Fruit fly (Drosophila melanogaster): ENCODE measurements around the gene Sfp24Ba.

Sfp24Ba gene

DNA sequence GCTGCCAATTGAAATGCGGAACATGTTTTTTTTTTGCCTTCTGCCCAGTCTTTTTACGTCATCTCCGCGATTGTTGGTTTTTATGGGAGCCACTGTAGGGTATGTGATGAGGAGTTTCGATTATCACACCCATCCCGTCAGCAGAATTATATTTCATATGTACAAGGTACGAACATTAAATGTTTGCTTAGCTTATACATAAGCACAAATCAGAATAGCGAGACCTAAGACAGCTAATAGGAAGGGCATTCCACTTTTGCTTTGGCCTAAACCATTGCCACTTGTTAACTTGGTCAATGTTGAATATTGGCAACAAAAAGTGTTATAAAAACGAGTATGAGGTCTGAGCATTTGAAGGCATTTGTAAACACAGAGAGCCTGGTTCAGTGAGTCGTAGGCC is 34.9 kb upstream of the Sfp24Ba start, which contains the start of gene CG2816 (continued):
- TF ChIP-seq CG12071 (GFP tag; optimal IDR thresholded peaks at IDR 0.05): peak; percentile 20
- no peak for TF ChIP-seq dmrt11E (tag; optimal IDR thresholded peaks at IDR 0.05)
- peak; percentile 18 for TF ChIP-seq CG4617 (GFP tag; optimal IDR thresholded peaks at IDR 0.05; ENCODE audit: borderline replicate concordance)
- no peak for TF ChIP-seq CG10431 (GFP tag; optimal IDR thresholded peaks at IDR 0.05)
- no peak for TF ChIP-seq CG15073 (GFP tag; optimal IDR thresholded peaks at IDR 0.05)
- TF ChIP-seq nerfin-1 (tag; optimal IDR thresholded peaks at IDR 0.05): no peak
- peak; percentile 59 for TF ChIP-seq sug (tag; optimal IDR thresholded peaks at IDR 0.05)
- TF ChIP-seq pho (GFP tag; optimal IDR thresholded peaks at IDR 0.05): peak; percentile 88
- TF ChIP-seq Sox100B (GFP tag; optimal IDR thresholded peaks at IDR 0.05): peak; percentile 4
- peak; percentile 72 for TF ChIP-seq HLH54F (GFP tag; optimal IDR thresholded peaks at IDR 0.05)
- TF ChIP-seq corto (GFP tag; optimal IDR thresholded peaks at IDR 0.05): peak; percentile 34
- TF ChIP-seq Taf1 (GFP tag; IDR thresholded peaks at IDR 0.05): peak; percentile 73
- peak; percentile 89 for TF ChIP-seq CG7786 (GFP tag; optimal IDR thresholded peaks at IDR 0.05)
- peak; percentile 71 for TF ChIP-seq crc (GFP tag; optimal IDR thresholded peaks at IDR 0.05)
- TF ChIP-seq NFAT (GFP tag; IDR thresholded peaks at IDR 0.05): peak; percentile 68; the same call in 1 of the 2 replicates
- TF ChIP-seq row (GFP tag; IDR thresholded peaks at IDR 0.05): peak; percentile 84
- peak; percentile 54 for TF ChIP-seq CG10209 (GFP tag; optimal IDR thresholded peaks at IDR 0.05)
- TF ChIP-seq jumu (GFP tag; optimal IDR thresholded peaks at IDR 0.05): peak; percentile 54
- peak; percentile 16 for TF ChIP-seq CG9437 (GFP tag; optimal IDR thresholded peaks at IDR 0.05)
- no peak for TF ChIP-seq BEAF-32 (GFP tag; optimal IDR thresholded peaks at IDR 0.05)
- TF ChIP-seq cwo (GFP tag; optimal IDR thresholded peaks at IDR 0.05): peak; percentile 18
- TF ChIP-seq CG12219 (GFP tag; optimal IDR thresholded peaks at IDR 0.05): peak; percentile 59
- 0 out of 2 replicates have a peak, but pooled peaks have one; percentile 14 for TF ChIP-seq CG32767 (GFP tag; IDR thresholded peaks at IDR 0.05)
- peak; percentile 98 for TF ChIP-seq Rfx (GFP tag; IDR thresholded peaks at IDR 0.05)
- peak; percentile 75; the same call in 1 of the 2 replicates for TF ChIP-seq cas (GFP tag; IDR thresholded peaks at IDR 0.05)
- TF ChIP-seq CG4282 (GFP tag; optimal IDR thresholded peaks at IDR 0.05): peak; percentile 75
- TF ChIP-seq CG12659 (GFP tag; optimal IDR thresholded peaks at IDR 0.05): peak; percentile 66
- TF ChIP-seq al (GFP tag; IDR thresholded peaks at IDR 0.05): peak; percentile 95
- TF ChIP-seq Dek (tag; optimal IDR thresholded peaks at IDR 0.05): peak; percentile 76
- TF ChIP-seq CG7372 (GFP tag; IDR thresholded peaks at IDR 0.05): peak; percentile 85
- no peak for TF ChIP-seq CG15011 (GFP tag; optimal IDR thresholded peaks at IDR 0.05)
- TF ChIP-seq CG7839 (tag; optimal IDR thresholded peaks at IDR 0.05): peak; percentile 71
- peak; percentile 93 for TF ChIP-seq sob (GFP tag; IDR thresholded peaks at IDR 0.05)
- no peak for TF ChIP-seq CG6654 (GFP tag; optimal IDR thresholded peaks at IDR 0.05)
- TF ChIP-seq hkb (optimal IDR thresholded peaks at IDR 0.05): no peak
- 0 out of 2 replicates have a peak, but pooled peaks have one; percentile 35 for TF ChIP-seq hkb (GFP tag; IDR thresholded peaks at IDR 0.05)
- TF ChIP-seq Poxn (GFP tag; IDR thresholded peaks at IDR 0.05): peak; percentile 37; the same call in 1 of the 2 replicates
- peak; percentile 55 for TF ChIP-seq unpg (GFP tag; optimal IDR thresholded peaks at IDR 0.05)
- peak; percentile 58 for TF ChIP-seq CG8944 (GFP tag; optimal IDR thresholded peaks at IDR 0.05)
- TF ChIP-seq CG18011 (GFP tag; optimal IDR thresholded peaks at IDR 0.05): peak; percentile 44
- TF ChIP-seq CG10321 (GFP tag; IDR thresholded peaks at IDR 0.05): 0 out of 2 replicates have a peak, but pooled peaks have one; percentile 13
- peak; percentile 63 for TF ChIP-seq Fer3 (tag; optimal IDR thresholded peaks at IDR 0.05)
- peak; percentile 63 for TF ChIP-seq slp2 (GFP tag; optimal IDR thresholded peaks at IDR 0.05)
- no peak for TF ChIP-seq Lim3 (GFP tag; IDR thresholded peaks at IDR 0.05)
- TF ChIP-seq Myb (GFP tag; optimal IDR thresholded peaks at IDR 0.05): peak; percentile 72
- peak; percentile 78 for TF ChIP-seq tgo (GFP tag; IDR thresholded peaks at IDR 0.05)
- TF ChIP-seq Adf1 (GFP tag; IDR thresholded peaks at IDR 0.05): peak; percentile 63
- peak; percentile 36 for TF ChIP-seq tio (GFP tag; optimal IDR thresholded peaks at IDR 0.05)
- peak; percentile 56 for TF ChIP-seq CG16815 (GFP tag; optimal IDR thresholded peaks at IDR 0.05)
- TF ChIP-seq H2.0 (GFP tag; IDR thresholded peaks at IDR 0.05): peak; percentile 76
- no peak for TF ChIP-seq CG31365 (tag; optimal IDR thresholded peaks at IDR 0.05)
